Fruit fly (Drosophila melanogaster): ENCODE measurements around the gene CG2747.

Gene CG2747

DNA sequence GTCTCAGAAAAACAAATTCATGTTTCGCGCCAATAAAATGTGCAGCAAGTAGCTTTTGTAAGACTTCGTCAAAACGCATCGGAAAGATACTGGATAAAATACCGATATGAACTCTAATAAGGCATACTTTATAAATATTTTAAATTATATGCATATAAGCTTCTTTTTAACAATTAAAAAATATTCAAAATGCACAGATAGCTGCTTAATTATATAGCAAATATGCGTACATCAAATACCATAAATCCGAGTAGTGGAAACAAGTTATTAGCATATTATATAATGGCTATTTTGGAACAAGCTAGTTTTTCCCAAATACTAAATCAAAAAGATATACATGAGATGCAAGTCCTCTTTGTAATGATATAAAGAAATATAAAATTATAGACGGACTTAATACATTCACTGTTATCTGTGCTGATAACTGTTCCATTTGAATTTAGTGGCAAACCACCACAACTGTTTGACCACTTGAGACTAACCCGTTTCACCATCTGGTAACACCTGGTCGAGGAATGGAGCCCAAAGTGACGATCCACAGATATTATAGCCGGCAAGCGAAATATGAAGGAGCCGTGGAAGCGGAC, 31.0 kb downstream of the CG2747 start, which contains the start of gene PIG-H:
TSS of gene PIG-H (plus strand) at position 303 of the 587 bp plus-strand sequence.
- no peak for TF ChIP-seq D1 (tag; optimal IDR thresholded peaks at IDR 0.05)
- TF ChIP-seq rn (GFP tag; IDR thresholded peaks at IDR 0.05): no peak
- TF ChIP-seq CG4496 (GFP tag; IDR thresholded peaks at IDR 0.05): no peak
- no peak for TF ChIP-seq CG17806 (tag; optimal IDR thresholded peaks at IDR 0.05)
- TF ChIP-seq EcR (GFP tag; optimal IDR thresholded peaks at IDR 0.05): no peak
- no peak for TF ChIP-seq CG8159 (tag; optimal IDR thresholded peaks at IDR 0.05)
- TF ChIP-seq CG9948 (tag; optimal IDR thresholded peaks at IDR 0.05): no peak
- TF ChIP-seq Ets98B (GFP tag; IDR thresholded peaks at IDR 0.05): no peak
- no peak for TF ChIP-seq gl (tag; optimal IDR thresholded peaks at IDR 0.05)
- TF ChIP-seq CG15710 (tag; optimal IDR thresholded peaks at IDR 0.05): no peak

DNA sequence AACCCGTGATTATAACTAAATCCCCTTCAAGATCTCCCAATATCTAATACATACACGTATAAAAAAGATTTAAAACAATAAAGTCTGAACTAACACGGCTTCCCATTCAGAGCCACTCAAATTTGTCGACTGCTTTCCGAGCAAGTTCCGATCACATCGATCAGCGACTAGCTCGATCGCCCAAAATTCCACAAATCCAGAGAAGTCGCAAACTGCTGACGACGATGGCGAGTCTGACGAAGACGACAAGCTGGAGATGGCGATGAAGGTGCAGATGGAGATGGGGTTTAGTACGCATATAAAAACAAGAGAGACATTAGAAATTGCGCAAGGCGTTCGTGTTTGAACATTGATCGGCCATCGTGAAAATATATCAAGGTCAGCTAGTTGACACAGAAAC, 31.8 kb downstream of the CG2747 start:
- TF ChIP-seq D1 (tag; optimal IDR thresholded peaks at IDR 0.05) (no peak), fd96Ca (GFP tag; IDR thresholded peaks at IDR 0.05) (no peak), CG12605 (GFP tag; IDR thresholded peaks at IDR 0.05) (no peak), CG17806 (tag; optimal IDR thresholded peaks at IDR 0.05) (no peak), EcR (GFP tag; optimal IDR thresholded peaks at IDR 0.05) (no peak)

- peak; percentile 93 for TF ChIP-seq CG13204 (GFP tag; optimal IDR thresholded peaks at IDR 0.05)
- no peak for TF ChIP-seq CG8301 (tag; optimal IDR thresholded peaks at IDR 0.05)
- TF ChIP-seq CG15710 (tag; optimal IDR thresholded peaks at IDR 0.05): no peak
- TF ChIP-seq CG17806 (tag; optimal IDR thresholded peaks at IDR 0.05): no peak
- TF ChIP-seq CG32121 (GFP tag; IDR thresholded peaks at IDR 0.05): no peak
- TF ChIP-seq Pif1A (GFP tag; optimal IDR thresholded peaks at IDR 0.05): no peak
- TF ChIP-seq CG9948 (tag; optimal IDR thresholded peaks at IDR 0.05): no peak
- peak; percentile 41 for TF ChIP-seq EcR (GFP tag; optimal IDR thresholded peaks at IDR 0.05)
- TF ChIP-seq rn (GFP tag; IDR thresholded peaks at IDR 0.05): no peak
- TF ChIP-seq gl (tag; optimal IDR thresholded peaks at IDR 0.05): no peak
- TF ChIP-seq D1 (tag; optimal IDR thresholded peaks at IDR 0.05): no peak
Measured at dm6 chr3R:7995722-7996121, 34.9 kb downstream of the CG2747 start, which contains the start of gene Elovl7. TSS of gene Elovl7 (minus strand) at chr3R:7995852.

dm6 chr3R:7994629-7995028, 36.0 kb downstream of the CG2747 start:
- no peak for TF ChIP-seq Pif1A (GFP tag; optimal IDR thresholded peaks at IDR 0.05)
- TF ChIP-seq CG10348 (GFP tag; IDR thresholded peaks at IDR 0.05): no peak
- TF ChIP-seq fd96Ca (GFP tag; IDR thresholded peaks at IDR 0.05): no peak
- TF ChIP-seq CG14655 (GFP tag; optimal IDR thresholded peaks at IDR 0.05): no peak
- no peak for TF ChIP-seq D1 (tag; optimal IDR thresholded peaks at IDR 0.05)
- no peak for TF ChIP-seq EcR (GFP tag; optimal IDR thresholded peaks at IDR 0.05)
- no peak for TF ChIP-seq CG32121 (GFP tag; IDR thresholded peaks at IDR 0.05)
- TF ChIP-seq Ets98B (GFP tag; IDR thresholded peaks at IDR 0.05): no peak
- TF ChIP-seq CG34367 (tag; optimal IDR thresholded peaks at IDR 0.05): no peak
- TF ChIP-seq CG8159 (tag; optimal IDR thresholded peaks at IDR 0.05): no peak
- TF ChIP-seq CG15710 (tag; optimal IDR thresholded peaks at IDR 0.05): no peak
- TF ChIP-seq gl (tag; optimal IDR thresholded peaks at IDR 0.05): no peak
- TF ChIP-seq Pif1B (GFP tag; optimal IDR thresholded peaks at IDR 0.05): no peak
- TF ChIP-seq CG13204 (GFP tag; optimal IDR thresholded peaks at IDR 0.05): no peak
- TF ChIP-seq CG12605 (GFP tag; IDR thresholded peaks at IDR 0.05): no peak

DNA sequence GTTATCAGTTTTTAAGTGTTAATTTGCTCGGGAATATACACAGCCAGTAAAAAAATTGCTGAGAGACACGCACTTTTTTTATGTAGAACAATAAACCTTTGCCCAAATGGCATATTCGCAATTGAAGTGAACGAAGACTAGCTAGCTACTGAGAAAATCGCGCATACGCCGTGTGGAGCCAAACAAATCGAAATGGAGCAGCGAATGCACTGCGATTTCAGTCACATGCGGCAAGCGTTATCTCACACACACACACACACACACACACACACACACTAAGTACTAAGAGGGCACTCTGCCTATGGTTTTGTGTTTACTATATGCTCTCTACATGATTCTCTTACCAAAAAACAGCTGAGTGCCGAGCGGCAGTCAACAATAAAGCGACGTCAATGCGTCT, 37.1 kb downstream of the CG2747 start:
- TF ChIP-seq rn (GFP tag; IDR thresholded peaks at IDR 0.05) (no peak), CG32121 (GFP tag; IDR thresholded peaks at IDR 0.05) (no peak), CG15710 (tag; optimal IDR thresholded peaks at IDR 0.05) (no peak), Ets98B (GFP tag; IDR thresholded peaks at IDR 0.05) (no peak), CG14655 (GFP tag; optimal IDR thresholded peaks at IDR 0.05) (no peak), CG8301 (tag; optimal IDR thresholded peaks at IDR 0.05) (no peak), Snoo (tag; optimal IDR thresholded peaks at IDR 0.05) (no peak), gl (tag; optimal IDR thresholded peaks at IDR 0.05) (no peak), CG34367 (tag; optimal IDR thresholded peaks at IDR 0.05) (no peak), CG8159 (tag; optimal IDR thresholded peaks at IDR 0.05) (no peak), Pif1B (GFP tag; optimal IDR thresholded peaks at IDR 0.05) (no peak), CG4496 (GFP tag; IDR thresholded peaks at IDR 0.05) (no peak), fd96Ca (GFP tag; IDR thresholded peaks at IDR 0.05) (no peak), CG12605 (GFP tag; IDR thresholded peaks at IDR 0.05) (no peak)

dm6 chr3R:7992100-7992499, 38.5 kb downstream of the CG2747 start:
- TF ChIP-seq CG8301 (tag; optimal IDR thresholded peaks at IDR 0.05) (peak; percentile 48), CG15710 (tag; optimal IDR thresholded peaks at IDR 0.05) (no peak), CG32121 (GFP tag; IDR thresholded peaks at IDR 0.05) (peak; percentile 24; the same call in 1 of the 2 replicates), CG14655 (GFP tag; optimal IDR thresholded peaks at IDR 0.05) (peak; percentile 38), CG12605 (GFP tag; IDR thresholded peaks at IDR 0.05) (no peak), CG8159 (tag; optimal IDR thresholded peaks at IDR 0.05) (peak; percentile 7), CG4496 (GFP tag; IDR thresholded peaks at IDR 0.05) (peak; percentile 55; the same call in 2 of the 3 replicates)

- no peak for TF ChIP-seq CG8159 (tag; optimal IDR thresholded peaks at IDR 0.05)
- no peak for TF ChIP-seq Ets98B (GFP tag; IDR thresholded peaks at IDR 0.05)
- TF ChIP-seq EcR (GFP tag; optimal IDR thresholded peaks at IDR 0.05): no peak
- TF ChIP-seq CG4496 (GFP tag; IDR thresholded peaks at IDR 0.05): 0 out of 3 replicates have a peak, but pooled peaks have one; percentile 8
- no peak for TF ChIP-seq rn (GFP tag; IDR thresholded peaks at IDR 0.05)
- TF ChIP-seq D1 (tag; optimal IDR thresholded peaks at IDR 0.05): no peak
- TF ChIP-seq Pif1A (GFP tag; optimal IDR thresholded peaks at IDR 0.05): no peak
- no peak for TF ChIP-seq gl (tag; optimal IDR thresholded peaks at IDR 0.05)
Measured at dm6 chr3R:7991446-7991845, 39.1 kb downstream of the CG2747 start.
